ENCODE assay signal across 5 fruit fly cellular contexts in the genomic region with DNA sequence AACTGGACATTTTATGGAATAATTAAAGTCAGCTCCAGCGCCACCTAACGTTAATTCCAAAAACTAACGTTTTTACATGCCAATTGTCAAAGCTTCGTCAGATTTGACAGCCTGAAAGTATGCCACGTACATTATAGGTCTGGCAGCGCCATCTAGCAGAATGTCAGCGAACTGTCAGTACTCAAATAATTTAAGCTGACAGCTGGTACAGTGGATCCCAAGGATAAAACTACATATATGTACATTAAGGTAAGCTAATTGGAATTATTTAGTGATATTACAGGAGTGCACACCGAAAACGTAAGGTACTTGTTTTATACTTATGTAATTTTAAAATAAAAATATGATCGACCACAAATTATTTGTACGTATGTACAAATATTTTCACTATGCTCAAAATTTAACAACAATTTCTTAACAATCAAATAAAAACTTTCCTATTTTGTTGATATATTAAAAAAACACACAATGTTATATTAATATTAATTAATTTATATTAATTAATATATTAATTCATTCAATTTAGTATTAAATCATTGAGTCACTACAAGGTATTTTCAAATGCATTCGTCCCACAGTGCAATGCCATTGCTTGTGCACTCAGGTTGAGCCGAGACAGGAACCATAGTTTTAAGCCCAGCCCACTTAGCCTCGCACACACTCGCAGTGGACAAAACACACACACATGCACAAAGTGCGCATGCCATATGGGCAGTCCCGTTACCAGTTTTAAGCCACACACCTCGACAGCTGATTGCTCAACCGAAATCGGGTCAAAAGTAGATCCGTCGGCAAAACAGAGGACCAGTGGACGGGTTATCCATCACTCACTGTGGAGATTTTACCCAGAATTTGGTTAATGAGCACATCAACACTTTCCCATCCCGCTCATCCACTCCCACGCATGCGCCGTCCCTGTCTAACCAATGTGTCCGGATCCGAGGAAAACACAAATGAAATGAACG.
A peak's percentile ranks its signal among the peaks of the same experiment; 100 is the strongest.
TF ChIP-seq lines count a peak whose summit lies in the region.

No protein-coding gene starts in this region.

TF ChIP-seq in whole organism, adult, 20 proteins besides CTCF, POLR2A, EP300 and RAD21 (continued from another document):
- TF ChIP-seq CG33017 (tag; optimal IDR thresholded peaks at IDR 0.05; lab: Kevin White, UChicago) (peak; percentile 52), CG11617 (GFP tag; optimal IDR thresholded peaks at IDR 0.05; lab: Kevin White, UChicago) (peak; percentile 58), CG7101 (tag; optimal IDR thresholded peaks at IDR 0.05; lab: Kevin White, UChicago) (peak; percentile 40), CG14711 (tag; optimal IDR thresholded peaks at IDR 0.05; lab: Kevin White, UChicago) (peak; percentile 44)
TF ChIP-seq in whole organism, adult: peak in this region for 13.

TF ChIP-seq in whole organism, embryonic, 481 proteins besides CTCF, POLR2A, EP300 and RAD21 (continued from another document and continues in another):
- TF ChIP-seq jing (GFP tag; optimal IDR thresholded peaks at IDR 0.05; lab: Kevin White, UChicago) = peak; percentile 10
- no peak for TF ChIP-seq CG7963 (GFP tag; IDR thresholded peaks at IDR 0.05; lab: Robert Waterston, UW; ENCODE audit: partially characterized antibody)
- TF ChIP-seq HLH3B (GFP tag; IDR thresholded peaks at IDR 0.05; lab: Robert Waterston, UW) = peak; percentile 62
- no peak for TF ChIP-seq crol (GFP tag; IDR thresholded peaks at IDR 0.05; lab: Robert Waterston, UW)
- peak; percentile 67 for TF ChIP-seq Mes4 (GFP tag; optimal IDR thresholded peaks at IDR 0.05; lab: Kevin White, UChicago)
- peak; percentile 82 for TF ChIP-seq Asciz (GFP tag; optimal IDR thresholded peaks at IDR 0.05; lab: Kevin White, UChicago)
- TF ChIP-seq tio (GFP tag; optimal IDR thresholded peaks at IDR 0.05; lab: Kevin White, UChicago) = peak; percentile 69
- TF ChIP-seq hth (optimal IDR thresholded peaks at IDR 0.05; lab: Kevin White, UChicago) = no peak
- TF ChIP-seq CG5245 (GFP tag; optimal IDR thresholded peaks at IDR 0.05; lab: Kevin White, UChicago) = peak; percentile 44
- TF ChIP-seq sug (tag; optimal IDR thresholded peaks at IDR 0.05; lab: Kevin White, UChicago) = peak; percentile 64
- peak; percentile 79 for TF ChIP-seq dysf (GFP tag; IDR thresholded peaks at IDR 0.05; lab: Robert Waterston, UW)
- peak; percentile 84 for TF ChIP-seq lab (GFP tag; optimal IDR thresholded peaks at IDR 0.05; lab: Kevin White, UChicago)
- peak; percentile 87 for TF ChIP-seq dmrt11E (tag; optimal IDR thresholded peaks at IDR 0.05; lab: Kevin White, UChicago)
- TF ChIP-seq gcm2 (GFP tag; optimal IDR thresholded peaks at IDR 0.05; lab: Kevin White, UChicago) = peak; percentile 56
- no peak for TF ChIP-seq gt (GFP tag; IDR thresholded peaks at IDR 0.05; lab: Robert Waterston, UW)
- TF ChIP-seq twi (tag; optimal IDR thresholded peaks at IDR 0.05; lab: Kevin White, UChicago) = peak; percentile 81
- 0 out of 2 replicates have a peak, but pooled peaks have one; percentile 28 for TF ChIP-seq CG10959 (GFP tag; IDR thresholded peaks at IDR 0.05; lab: Robert Waterston, UW)
- TF ChIP-seq CG8290 (GFP tag; optimal IDR thresholded peaks at IDR 0.05; lab: Kevin White, UChicago) = peak; percentile 58
- peak in 1 of 2 experiments; percentile 78 for TF ChIP-seq CG8290 (tag; optimal IDR thresholded peaks at IDR 0.05; lab: Kevin White, UChicago)
- peak; percentile 69 for TF ChIP-seq CG1603 (tag; optimal IDR thresholded peaks at IDR 0.05; lab: Kevin White, UChicago)
- TF ChIP-seq CG34422 (GFP tag; IDR thresholded peaks at IDR 0.05; lab: Robert Waterston, UW) = peak; percentile 65
- TF ChIP-seq CG18619 (GFP tag; optimal IDR thresholded peaks at IDR 0.05; lab: Kevin White, UChicago) = peak; percentile 89
- peak; percentile 71 for TF ChIP-seq lilli (GFP tag; optimal IDR thresholded peaks at IDR 0.05; lab: Kevin White, UChicago)
- TF ChIP-seq slp2 (GFP tag; optimal IDR thresholded peaks at IDR 0.05; lab: Kevin White, UChicago) = peak; percentile 60
- peak; percentile 57 for TF ChIP-seq CG10274 (GFP tag; optimal IDR thresholded peaks at IDR 0.05; lab: Kevin White, UChicago)
- TF ChIP-seq CG3281 (GFP tag; optimal IDR thresholded peaks at IDR 0.05; lab: Kevin White, UChicago) = peak; percentile 88
- TF ChIP-seq btn (GFP tag; optimal IDR thresholded peaks at IDR 0.05; lab: Kevin White, UChicago) = no peak
- TF ChIP-seq sob (GFP tag; IDR thresholded peaks at IDR 0.05; lab: Robert Waterston, UW) = peak; percentile 56

TF ChIP-seq in whole organism, prepupa, 60 proteins besides CTCF, POLR2A, EP300 and RAD21 (continued from another document and continues in another):
- peak; percentile 20 for TF ChIP-seq CG11902 (GFP tag; optimal IDR thresholded peaks at IDR 0.05; lab: Kevin White, UChicago)
- TF ChIP-seq Ets21C (GFP tag; optimal IDR thresholded peaks at IDR 0.05; lab: Kevin White, UChicago) = peak; percentile 54
- peak; percentile 72 for TF ChIP-seq Smox (GFP tag; optimal IDR thresholded peaks at IDR 0.05; lab: Kevin White, UChicago)
- TF ChIP-seq CG4318 (GFP tag; optimal IDR thresholded peaks at IDR 0.05; lab: Kevin White, UChicago) = peak; percentile 86
- TF ChIP-seq eg (GFP tag; IDR thresholded peaks at IDR 0.05; lab: Robert Waterston, UW) = peak; percentile 84
- peak; percentile 83 for TF ChIP-seq CG8632 (GFP tag; optimal IDR thresholded peaks at IDR 0.05; lab: Kevin White, UChicago)
- peak; percentile 89 for TF ChIP-seq achi (GFP tag; optimal IDR thresholded peaks at IDR 0.05; lab: Kevin White, UChicago)
- peak; percentile 86 for TF ChIP-seq Ets96B (tag; optimal IDR thresholded peaks at IDR 0.05; lab: Kevin White, UChicago)
- TF ChIP-seq CG6808 (GFP tag; optimal IDR thresholded peaks at IDR 0.05; lab: Kevin White, UChicago) = peak; percentile 75
- peak; percentile 77 for TF ChIP-seq dsx (GFP tag; optimal IDR thresholded peaks at IDR 0.05; lab: Kevin White, UChicago; ENCODE audit: poor library complexity, severe bottlenecking)
- peak; percentile 82 for TF ChIP-seq esn (GFP tag; optimal IDR thresholded peaks at IDR 0.05; lab: Kevin White, UChicago)
- peak; percentile 86 for TF ChIP-seq CG34406 (GFP tag; optimal IDR thresholded peaks at IDR 0.05; lab: Kevin White, UChicago)
- no peak for TF ChIP-seq Hr38 (GFP tag; optimal IDR thresholded peaks at IDR 0.05; lab: Kevin White, UChicago)
- peak; percentile 37 for TF ChIP-seq Sox102F (GFP tag; optimal IDR thresholded peaks at IDR 0.05; lab: Kevin White, UChicago)
- TF ChIP-seq Eip78C (GFP tag; lab: Kevin White, UChicago) = peak; percentile 88
- TF ChIP-seq CG8119 (GFP tag; IDR thresholded peaks at IDR 0.05; lab: Robert Waterston, UW) = peak; percentile 87
- peak; percentile 82 for TF ChIP-seq Met (GFP tag; optimal IDR thresholded peaks at IDR 0.05; lab: Kevin White, UChicago)
- TF ChIP-seq CG31627 (GFP tag; optimal IDR thresholded peaks at IDR 0.05; lab: Kevin White, UChicago) = peak; percentile 71
- peak; percentile 61; the same call in 1 of the 2 replicates for TF ChIP-seq Gug (GFP tag; IDR thresholded peaks at IDR 0.05; lab: Robert Waterston, UW)
- peak; percentile 49 for TF ChIP-seq fkh (GFP tag; optimal IDR thresholded peaks at IDR 0.05; lab: Kevin White, UChicago)
- TF ChIP-seq pdm3 (GFP tag; optimal IDR thresholded peaks at IDR 0.05; lab: Kevin White, UChicago) = peak; percentile 78
- TF ChIP-seq net (GFP tag; optimal IDR thresholded peaks at IDR 0.05; lab: Kevin White, UChicago) = peak; percentile 72
- TF ChIP-seq Blimp-1 (GFP tag; optimal IDR thresholded peaks at IDR 0.05; lab: Kevin White, UChicago) = peak; percentile 41
- peak; percentile 79 for TF ChIP-seq CG6163 (GFP tag; IDR thresholded peaks at IDR 0.05; lab: Robert Waterston, UW)
- no peak for TF ChIP-seq Eip93F (GFP tag; optimal IDR thresholded peaks at IDR 0.05; lab: Kevin White, UChicago)
- TF ChIP-seq CG3032 (tag; optimal IDR thresholded peaks at IDR 0.05; lab: Kevin White, UChicago) = peak; percentile 85
- TF ChIP-seq CG15336 (GFP tag; IDR thresholded peaks at IDR 0.05; lab: Robert Waterston, UW) = peak; percentile 78
- TF ChIP-seq Hr39 (GFP tag; optimal IDR thresholded peaks at IDR 0.05; lab: Kevin White, UChicago) = peak; percentile 58
- TF ChIP-seq Hr4 (GFP tag; optimal IDR thresholded peaks at IDR 0.05; lab: Kevin White, UChicago) = peak; percentile 81

TF ChIP-seq in whole organism, pupa, 21 proteins besides CTCF, POLR2A, EP300 and RAD21 (continued from another document):
- peak; percentile 67 for TF ChIP-seq Ets98B (GFP tag; IDR thresholded peaks at IDR 0.05; lab: Robert Waterston, UW)
- TF ChIP-seq fd96Ca (GFP tag; IDR thresholded peaks at IDR 0.05; lab: Robert Waterston, UW) = peak; percentile 56; the same call in 2 of the 3 replicates
- peak; percentile 87 for TF ChIP-seq CG8159 (tag; optimal IDR thresholded peaks at IDR 0.05; lab: Kevin White, UChicago)

TF ChIP-seq in whole organism, wandering third instar larva, 38 proteins besides CTCF, POLR2A, EP300 and RAD21 (continued from another document):
- TF ChIP-seq sv (GFP tag; optimal IDR thresholded peaks at IDR 0.05; lab: Kevin White, UChicago) = peak; percentile 77
- no peak for TF ChIP-seq Mio (GFP tag; optimal IDR thresholded peaks at IDR 0.05; lab: Kevin White, UChicago)
- TF ChIP-seq jim (GFP tag; optimal IDR thresholded peaks at IDR 0.05; lab: Kevin White, UChicago) = no peak
- TF ChIP-seq usp (GFP tag; optimal IDR thresholded peaks at IDR 0.05; lab: Kevin White, UChicago) = no peak
- peak; percentile 94 for TF ChIP-seq Myc (optimal IDR thresholded peaks at IDR 0.05; lab: Kevin White, UChicago)
- peak; percentile 50 for TF ChIP-seq dmrt93B (GFP tag; optimal IDR thresholded peaks at IDR 0.05; lab: Kevin White, UChicago)
- peak; percentile 83 for TF ChIP-seq Sp1 (GFP tag; optimal IDR thresholded peaks at IDR 0.05; lab: Kevin White, UChicago)
- TF ChIP-seq fru (GFP tag; optimal IDR thresholded peaks at IDR 0.05; lab: Kevin White, UChicago) = peak; percentile 69
- TF ChIP-seq brk (GFP tag; optimal IDR thresholded peaks at IDR 0.05; lab: Kevin White, UChicago) = peak; percentile 72
- TF ChIP-seq CrebA (GFP tag; optimal IDR thresholded peaks at IDR 0.05; lab: Kevin White, UChicago; ENCODE audit: borderline replicate concordance) = no peak
- peak in 1 of 2 experiments; percentile 72 for TF ChIP-seq foxo (GFP tag; optimal IDR thresholded peaks at IDR 0.05; lab: Kevin White, UChicago)
- TF ChIP-seq N (GFP tag; optimal IDR thresholded peaks at IDR 0.05; lab: Kevin White, UChicago) = no peak
- TF ChIP-seq ey (GFP tag; optimal IDR thresholded peaks at IDR 0.05; lab: Kevin White, UChicago) = peak; percentile 12
- TF ChIP-seq woc (GFP tag; optimal IDR thresholded peaks at IDR 0.05; lab: Kevin White, UChicago) = peak; percentile 47
- TF ChIP-seq GATAd (GFP tag; optimal IDR thresholded peaks at IDR 0.05; lab: Kevin White, UChicago) = no peak
- peak; percentile 54 for TF ChIP-seq h (GFP tag; optimal IDR thresholded peaks at IDR 0.05; lab: Kevin White, UChicago)
- TF ChIP-seq CG9705 (GFP tag; optimal IDR thresholded peaks at IDR 0.05; lab: Kevin White, UChicago) = no peak
- no peak for TF ChIP-seq Rel (GFP tag; optimal IDR thresholded peaks at IDR 0.05; lab: Kevin White, UChicago)
- TF ChIP-seq Rel (tag; optimal IDR thresholded peaks at IDR 0.05; lab: Kevin White, UChicago) = no peak
- TF ChIP-seq pan (optimal IDR thresholded peaks at IDR 0.05; lab: Kevin White, UChicago) = no peak
